In the genomic region with DNA sequence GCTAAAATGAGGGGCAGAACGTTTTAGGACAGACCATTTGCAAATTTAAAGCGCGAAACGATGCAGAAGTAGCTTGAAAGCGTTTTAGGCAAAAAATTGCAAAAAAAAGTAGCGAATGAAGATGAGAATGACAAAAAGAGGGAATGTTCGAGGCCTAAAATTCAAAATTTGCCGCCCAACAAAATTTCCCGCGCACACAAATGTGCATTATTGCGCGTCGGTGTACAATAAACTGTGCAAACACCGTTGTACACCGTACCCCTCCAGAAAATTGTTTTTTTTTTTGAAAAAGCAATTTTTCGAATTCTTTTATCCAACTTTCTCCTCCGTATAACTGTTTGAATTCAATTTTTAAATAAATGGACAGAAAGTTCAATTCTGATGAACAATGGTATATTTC, we compare ENCODE assay signal across 3 worm cellular contexts.
TF ChIP-seq lines count a peak whose summit lies in the region.

snpc-3.4 (plus strand) TSS at position 237 of the 400 bp plus-strand sequence.

TF ChIP-seq in whole organism, L1 larva, 84 proteins besides CTCF, POLR2A, EP300 and RAD21 (continued from another document and continues in another):
- peak; percentile 88 for TF ChIP-seq mep-1 (tag; optimal IDR thresholded peaks at IDR 0.05; lab: Kevin White, UChicago)
- TF ChIP-seq rnt-1 (tag; optimal IDR thresholded peaks at IDR 0.05; lab: Kevin White, UChicago) = peak; percentile 55
- no peak for TF ChIP-seq C34B4.2 (tag; optimal IDR thresholded peaks at IDR 0.05; lab: Kevin White, UChicago)
- peak in 1 of 2 experiments; percentile 22 for TF ChIP-seq ztf-11 (tag; optimal IDR thresholded peaks at IDR 0.05; lab: Kevin White, UChicago)
- no peak for TF ChIP-seq sox-4 (tag; optimal IDR thresholded peaks at IDR 0.05; lab: Kevin White, UChicago)
- TF ChIP-seq dpl-1 (GFP tag; optimal IDR thresholded peaks at IDR 0.05; lab: Kevin White, UChicago) = peak; percentile 90 to 93 (median 91)
- TF ChIP-seq fkh-10 (GFP tag; optimal IDR thresholded peaks at IDR 0.05; lab: Kevin White, UChicago) = peak; percentile 36
- TF ChIP-seq lin-14 (GFP tag; optimal IDR thresholded peaks at IDR 0.05; lab: Kevin White, UChicago) = peak; percentile 77
- no peak for TF ChIP-seq pag-3 (tag; optimal IDR thresholded peaks at IDR 0.05; lab: Kevin White, UChicago; ENCODE audit: borderline replicate concordance, insufficient read depth)
- peak; percentile 89 to 93 for TF ChIP-seq lin-35 (GFP tag; optimal IDR thresholded peaks at IDR 0.05; lab: Kevin White, UChicago)
- no peak for TF ChIP-seq unc-62 (GFP tag; optimal IDR thresholded peaks at IDR 0.05; lab: Kevin White, UChicago)
- peak; percentile 77 to 89 for TF ChIP-seq efl-1 (optimal IDR thresholded peaks at IDR 0.05; lab: Kevin White, UChicago)
- peak; percentile 90 to 98 for TF ChIP-seq efl-1 (GFP tag; optimal IDR thresholded peaks at IDR 0.05 in 1 of 2; lab: Kevin White, UChicago)
- TF ChIP-seq jun-1 (tag; optimal IDR thresholded peaks at IDR 0.05; lab: Kevin White, UChicago) = peak; percentile 51
- TF ChIP-seq blmp-1 (tag; optimal IDR thresholded peaks at IDR 0.05; lab: Kevin White, UChicago) = peak; percentile 57
- no peak for TF ChIP-seq vab-15 (tag; optimal IDR thresholded peaks at IDR 0.05; lab: Kevin White, UChicago)
- no peak for TF ChIP-seq unc-98 (GFP tag; IDR thresholded peaks at IDR 0.05; lab: Robert Waterston, UW)
- peak; percentile 61 for TF ChIP-seq swsn-7 (tag; optimal IDR thresholded peaks at IDR 0.05; lab: Kevin White, UChicago)
- peak; percentile 43 for TF ChIP-seq nhr-90 (tag; optimal IDR thresholded peaks at IDR 0.05; lab: Kevin White, UChicago; ENCODE audit: poor library complexity)
- TF ChIP-seq snu-23 (GFP tag; optimal IDR thresholded peaks at IDR 0.05; lab: Kevin White, UChicago) = peak; percentile 82
- peak; percentile 44 for TF ChIP-seq isw-1 (GFP tag; IDR thresholded peaks at IDR 0.05; lab: Robert Waterston, UW)
- TF ChIP-seq mef-2 (tag; optimal IDR thresholded peaks at IDR 0.05; lab: Kevin White, UChicago) = no peak
- peak; percentile 34 for TF ChIP-seq unc-130 (tag; optimal IDR thresholded peaks at IDR 0.05; lab: Kevin White, UChicago)
- no peak for TF ChIP-seq unc-30 (tag; optimal IDR thresholded peaks at IDR 0.05; lab: Kevin White, UChicago)
- peak; percentile 50 for TF ChIP-seq unc-86 (tag; optimal IDR thresholded peaks at IDR 0.05; lab: Kevin White, UChicago)
- TF ChIP-seq pqm-1 (tag; optimal IDR thresholded peaks at IDR 0.05; lab: Kevin White, UChicago) = no peak
- no peak for TF ChIP-seq hlh-4 (tag; optimal IDR thresholded peaks at IDR 0.05; lab: Kevin White, UChicago)
- TF ChIP-seq irx-1 (tag; optimal IDR thresholded peaks at IDR 0.05; lab: Kevin White, UChicago) = peak; percentile 49
- TF ChIP-seq lsy-2 (tag; optimal IDR thresholded peaks at IDR 0.05; lab: Kevin White, UChicago) = peak; percentile 98 to 99
- no peak for TF ChIP-seq Y116A8C.19 (tag; optimal IDR thresholded peaks at IDR 0.05; lab: Kevin White, UChicago; ENCODE audit: borderline replicate concordance)
- peak in 2 of 6 experiments; percentile 57 to 59 for TF ChIP-seq elt-3 (tag; optimal IDR thresholded peaks at IDR 0.05; lab: Kevin White, UChicago)
- TF ChIP-seq nhr-11 (tag; optimal IDR thresholded peaks at IDR 0.05; lab: Kevin White, UChicago) = no peak
- no peak for TF ChIP-seq ama-1 (optimal IDR thresholded peaks at IDR 0.05; lab: Kevin White, UChicago)
- TF ChIP-seq hpl-2 (GFP tag; optimal IDR thresholded peaks at IDR 0.05; lab: Kevin White, UChicago) = no peak
- no peak for TF ChIP-seq nhr-28 (tag; optimal IDR thresholded peaks at IDR 0.05; lab: Kevin White, UChicago)
- TF ChIP-seq xbp-1 (tag; optimal IDR thresholded peaks at IDR 0.05; lab: Kevin White, UChicago) = peak; percentile 67
- peak; percentile 60 for TF ChIP-seq tbx-2 (tag; optimal IDR thresholded peaks at IDR 0.05; lab: Kevin White, UChicago)
- TF ChIP-seq hlh-17 (GFP tag; optimal IDR thresholded peaks at IDR 0.05; lab: Kevin White, UChicago; ENCODE audit: borderline replicate concordance) = no peak
- peak; percentile 96 for TF ChIP-seq F16B12.6 (tag; optimal IDR thresholded peaks at IDR 0.05; lab: Kevin White, UChicago)
- peak; percentile 75 for TF ChIP-seq nhr-71 (tag; optimal IDR thresholded peaks at IDR 0.05; lab: Kevin White, UChicago)
- peak; percentile 65 for TF ChIP-seq nhr-20 (tag; optimal IDR thresholded peaks at IDR 0.05; lab: Kevin White, UChicago)
- no peak for TF ChIP-seq ceh-63 (GFP tag; optimal IDR thresholded peaks at IDR 0.05; lab: Kevin White, UChicago)

TF ChIP-seq in whole organism, L3 larva, 47 proteins besides CTCF, POLR2A, EP300 and RAD21 (continued from another document):
- TF ChIP-seq pha-4 (tag; optimal IDR thresholded peaks at IDR 0.05; lab: Kevin White, UChicago) = peak; percentile 89
- peak; percentile 16 for TF ChIP-seq nhr-43 (tag; optimal IDR thresholded peaks at IDR 0.05; lab: Kevin White, UChicago; ENCODE audit: poor library complexity, severe bottlenecking)
- TF ChIP-seq pqm-1 (tag; optimal IDR thresholded peaks at IDR 0.05; lab: Kevin White, UChicago) = no peak
- TF ChIP-seq fkh-10 (GFP tag; optimal IDR thresholded peaks at IDR 0.05; lab: Kevin White, UChicago) = no peak
- peak; percentile 76 for TF ChIP-seq lin-15B (tag; optimal IDR thresholded peaks at IDR 0.05; lab: Kevin White, UChicago)
- TF ChIP-seq mml-1 (tag; optimal IDR thresholded peaks at IDR 0.05; lab: Kevin White, UChicago) = no peak
- no peak for TF ChIP-seq aly-2 (tag; optimal IDR thresholded peaks at IDR 0.05; lab: Kevin White, UChicago)
- TF ChIP-seq skn-1 (tag; optimal IDR thresholded peaks at IDR 0.05; lab: Kevin White, UChicago) = peak; percentile 42

TF ChIP-seq in whole organism, young adult, 124 proteins besides CTCF, POLR2A, EP300 and RAD21 (continued from another document):
- TF ChIP-seq F57C9.4 (tag; optimal IDR thresholded peaks at IDR 0.05; lab: Kevin White, UChicago) (no peak), cebp-1 (GFP tag; IDR thresholded peaks at IDR 0.05; lab: Robert Waterston, UW) (no peak), cebp-1 (tag; optimal IDR thresholded peaks at IDR 0.05; lab: Kevin White, UChicago) (peak; percentile 53), madf-6 (GFP tag; IDR thresholded peaks at IDR 0.05; lab: Robert Waterston, UW) (peak; percentile 99), C17E4.6 (GFP tag; IDR thresholded peaks at IDR 0.05; lab: Robert Waterston, UW) (peak; percentile 86), ZK185.1 (tag; optimal IDR thresholded peaks at IDR 0.05; lab: Kevin White, UChicago; ENCODE audit: poor library complexity, severe bottlenecking) (peak; percentile 9), chd-7 (tag; optimal IDR thresholded peaks at IDR 0.05; lab: Kevin White, UChicago) (no peak), ztf-28 (GFP tag; IDR thresholded peaks at IDR 0.05; lab: Robert Waterston, UW) (peak; percentile 84; the same call in 1 of the 2 replicates), zim-3 (tag; optimal IDR thresholded peaks at IDR 0.05; lab: Kevin White, UChicago) (no peak), dox-1 (GFP tag; IDR thresholded peaks at IDR 0.05; lab: Robert Waterston, UW) (peak; percentile 92), zfh-2 (GFP tag; conservative IDR thresholded peaks at IDR 0.05; lab: Robert Waterston, UW) (no peak), Y79H2A.3 (GFP tag; conservative IDR thresholded peaks at IDR 0.05; lab: Robert Waterston, UW) (peak; percentile 88), ztf-6 (GFP tag; IDR thresholded peaks at IDR 0.05; lab: Robert Waterston, UW) (0 out of 2 replicates have a peak, but pooled peaks have one; percentile 18), sea-2 (GFP tag; IDR thresholded peaks at IDR 0.05; lab: Robert Waterston, UW) (no peak), efl-1 (GFP tag; optimal IDR thresholded peaks at IDR 0.05; lab: Kevin White, UChicago) (peak; percentile 99), nhr-179 (tag; optimal IDR thresholded peaks at IDR 0.05; lab: Kevin White, UChicago) (no peak), pha-4 (tag; optimal IDR thresholded peaks at IDR 0.05; lab: Kevin White, UChicago) (no peak), mxl-1 (tag; optimal IDR thresholded peaks at IDR 0.05; lab: Kevin White, UChicago) (no peak), rcor-1 (GFP tag; IDR thresholded peaks at IDR 0.05; lab: Robert Waterston, UW) (peak; percentile 83), ceh-79 (tag; optimal IDR thresholded peaks at IDR 0.05; lab: Kevin White, UChicago) (no peak), B0035.1 (tag; optimal IDR thresholded peaks at IDR 0.05; lab: Kevin White, UChicago) (no peak), attf-6 (GFP tag; IDR thresholded peaks at IDR 0.05; lab: Robert Waterston, UW) (peak; percentile 69), egl-44 (GFP tag; IDR thresholded peaks at IDR 0.05; lab: Robert Waterston, UW) (no peak), lsy-27 (tag; optimal IDR thresholded peaks at IDR 0.05; lab: Kevin White, UChicago; ENCODE audit: borderline replicate concordance, insufficient read depth) (no peak), F22D6.2 (tag; optimal IDR thresholded peaks at IDR 0.05; lab: Kevin White, UChicago) (no peak), B0019.2 (GFP tag; conservative IDR thresholded peaks at IDR 0.05; lab: Robert Waterston, UW) (peak; percentile 97), ceh-40 (GFP tag; IDR thresholded peaks at IDR 0.05; lab: Robert Waterston, UW) (no peak), athp-1 (tag; optimal IDR thresholded peaks at IDR 0.05; lab: Kevin White, UChicago) (peak; percentile 44), mes-4 (tag; optimal IDR thresholded peaks at IDR 0.05; lab: Kevin White, UChicago) (no peak), him-1 (tag; optimal IDR thresholded peaks at IDR 0.05; lab: Kevin White, UChicago) (no peak), let-607 (tag; optimal IDR thresholded peaks at IDR 0.05; lab: Kevin White, UChicago) (no peak), ceh-91 (GFP tag; IDR thresholded peaks at IDR 0.05; lab: Robert Waterston, UW) (peak; percentile 96), ccch-3 (GFP tag; optimal IDR thresholded peaks at IDR 0.05; lab: Kevin White, UChicago) (no peak), hlh-26 (GFP tag; conservative IDR thresholded peaks at IDR 0.05; lab: Robert Waterston, UW) (no peak), gei-17 (GFP tag; optimal IDR thresholded peaks at IDR 0.05; lab: Kevin White, UChicago) (no peak), tbx-9 (tag; optimal IDR thresholded peaks at IDR 0.05; lab: Kevin White, UChicago; ENCODE audit: borderline replicate concordance) (no peak), nhr-80 (tag; optimal IDR thresholded peaks at IDR 0.05; lab: Kevin White, UChicago) (no peak), ztf-22 (GFP tag; optimal IDR thresholded peaks at IDR 0.05; lab: Kevin White, UChicago) (no peak), F49E8.2 (tag; optimal IDR thresholded peaks at IDR 0.05; lab: Kevin White, UChicago; ENCODE audit: insufficient read depth) (peak; percentile 81), rec-8 (tag; optimal IDR thresholded peaks at IDR 0.05; lab: Kevin White, UChicago) (no peak), F52B5.7 (tag; optimal IDR thresholded peaks at IDR 0.05; lab: Kevin White, UChicago) (no peak), Y53F4B.3 (GFP tag; IDR thresholded peaks at IDR 0.05; lab: Robert Waterston, UW) (peak; percentile 7; the same call in 1 of the 2 replicates), repo-1 (tag; optimal IDR thresholded peaks at IDR 0.05; lab: Kevin White, UChicago) (no peak), unc-62 (GFP tag; optimal IDR thresholded peaks at IDR 0.05; lab: Kevin White, UChicago) (no peak), aptf-3 (GFP tag; IDR thresholded peaks at IDR 0.05; lab: Robert Waterston, UW) (no peak), ztf-3 (GFP tag; optimal IDR thresholded peaks at IDR 0.05; lab: Kevin White, UChicago) (no peak), ceh-58 (GFP tag; IDR thresholded peaks at IDR 0.05; lab: Robert Waterston, UW) (no peak), B0336.3 (GFP tag; IDR thresholded peaks at IDR 0.05; lab: Robert Waterston, UW) (peak; percentile 84), nhr-120 (GFP tag; IDR thresholded peaks at IDR 0.05; lab: Robert Waterston, UW) (no peak), D2030.7 (GFP tag; IDR thresholded peaks at IDR 0.05; lab: Robert Waterston, UW) (peak; percentile 98), madf-3 (GFP tag; IDR thresholded peaks at IDR 0.05; lab: Robert Waterston, UW) (peak; percentile 95), somi-1 (GFP tag; optimal IDR thresholded peaks at IDR 0.05; lab: Kevin White, UChicago) (no peak), lin-54 (GFP tag; optimal IDR thresholded peaks at IDR 0.05; lab: Kevin White, UChicago) (peak; percentile 94), ceh-27 (GFP tag; optimal IDR thresholded peaks at IDR 0.05; lab: Kevin White, UChicago) (peak; percentile 71), madf-10 (tag; optimal IDR thresholded peaks at IDR 0.05; lab: Kevin White, UChicago) (no peak), Y53G8AR.9 (GFP tag; conservative IDR thresholded peaks at IDR 0.05; lab: Robert Waterston, UW) (peak; percentile 85), lsl-1 (GFP tag; optimal IDR thresholded peaks at IDR 0.05; lab: Kevin White, UChicago) (peak; percentile 96), hmg-20 (GFP tag; IDR thresholded peaks at IDR 0.05; lab: Robert Waterston, UW) (no peak), F23B12.7 (tag; optimal IDR thresholded peaks at IDR 0.05; lab: Kevin White, UChicago; ENCODE audit: insufficient read depth) (peak; percentile 21), let-526 (GFP tag; IDR thresholded peaks at IDR 0.05; lab: Robert Waterston, UW) (no peak), K12H6.12 (tag; optimal IDR thresholded peaks at IDR 0.05; lab: Kevin White, UChicago) (no peak), attf-3 (GFP tag; conservative IDR thresholded peaks at IDR 0.05; lab: Robert Waterston, UW) (peak; percentile 63; the same call in 1 of the 2 replicates), ceh-100 (GFP tag; IDR thresholded peaks at IDR 0.05; lab: Robert Waterston, UW) (peak; percentile 61; the same call in 1 of the 2 replicates), rpc-1 (optimal IDR thresholded peaks at IDR 0.05; lab: Kevin White, UChicago) (peak; percentile 9), rpc-1 (tag; optimal IDR thresholded peaks at IDR 0.05; lab: Kevin White, UChicago) (no peak), Y67H2A.10 (GFP tag; conservative IDR thresholded peaks at IDR 0.05; lab: Robert Waterston, UW) (0 out of 2 replicates have a peak, but pooled peaks have one; percentile 10), tlf-1 (GFP tag; optimal IDR thresholded peaks at IDR 0.05; lab: Kevin White, UChicago) (peak; percentile 94), Y56A3A.18 (GFP tag; IDR thresholded peaks at IDR 0.05; lab: Robert Waterston, UW) (no peak), F55B11.4 (tag; optimal IDR thresholded peaks at IDR 0.05; lab: Kevin White, UChicago; ENCODE audit: borderline replicate concordance, insufficient read depth) (no peak), cebp-2 (GFP tag; IDR thresholded peaks at IDR 0.05; lab: Robert Waterston, UW) (no peak), F33H1.4 (GFP tag; IDR thresholded peaks at IDR 0.05; lab: Robert Waterston, UW) (peak; percentile 86), die-1 (tag; optimal IDR thresholded peaks at IDR 0.05; lab: Kevin White, UChicago) (no peak), F10E7.11 (tag; optimal IDR thresholded peaks at IDR 0.05; lab: Kevin White, UChicago) (no peak), mel-28 (tag; optimal IDR thresholded peaks at IDR 0.05; lab: Kevin White, UChicago; ENCODE audit: borderline replicate concordance) (no peak), nfya-1 (tag; optimal IDR thresholded peaks at IDR 0.05; lab: Kevin White, UChicago; ENCODE audit: borderline replicate concordance, insufficient read depth) (no peak), ekl-4 (GFP tag; IDR thresholded peaks at IDR 0.05; lab: Robert Waterston, UW) (peak; percentile 88), xnd-1 (tag; optimal IDR thresholded peaks at IDR 0.05; lab: Kevin White, UChicago) (peak; percentile 94), akir-1 (GFP tag; optimal IDR thresholded peaks at IDR 0.05; lab: Kevin White, UChicago) (no peak), nfyb-1 (GFP tag; IDR thresholded peaks at IDR 0.05; lab: Robert Waterston, UW) (peak; percentile 90), T26A5.8 (tag; optimal IDR thresholded peaks at IDR 0.05; lab: Kevin White, UChicago) (no peak), C06A6.2 (GFP tag; conservative IDR thresholded peaks at IDR 0.05; lab: Robert Waterston, UW) (no peak)
